Fruit fly (Drosophila melanogaster): ENCODE measurements around the gene CG15385.
A peak's percentile ranks its signal among the peaks of the same experiment; 100 is the strongest.

CG15385 gene

dm6 chr2L:2165864-2166263 lies 46.5 kb downstream of the CG15385 start (continued):
- TF ChIP-seq CG10959 (GFP tag; IDR thresholded peaks at IDR 0.05) (no peak), Bdp1 (GFP tag; optimal IDR thresholded peaks at IDR 0.05) (no peak), pan (optimal IDR thresholded peaks at IDR 0.05) (no peak), pan (GFP tag; optimal IDR thresholded peaks at IDR 0.05 in 1 of 2, IDR thresholded peaks at IDR 0.05 in 1 of 2) (no peak), CG32532 (GFP tag; IDR thresholded peaks at IDR 0.05) (peak; percentile 30; the same call in 1 of the 2 replicates), CG10565 (GFP tag; optimal IDR thresholded peaks at IDR 0.05) (no peak), sens (GFP tag) (peak; percentile 69), Hr78 (GFP tag; optimal IDR thresholded peaks at IDR 0.05) (no peak), gro (GFP tag; optimal IDR thresholded peaks at IDR 0.05) (peak; percentile 34), prd (optimal IDR thresholded peaks at IDR 0.05) (no peak), prd (GFP tag; IDR thresholded peaks at IDR 0.05) (no peak), pita (GFP tag; optimal IDR thresholded peaks at IDR 0.05) (no peak), chinmo (GFP tag; IDR thresholded peaks at IDR 0.05; ENCODE audit: partially characterized antibody) (peak; percentile 96), eve (GFP tag; optimal IDR thresholded peaks at IDR 0.05) (no peak), CG34422 (GFP tag; IDR thresholded peaks at IDR 0.05) (no peak), CG18599 (GFP tag; optimal IDR thresholded peaks at IDR 0.05) (peak; percentile 43), CG8924 (tag; optimal IDR thresholded peaks at IDR 0.05) (peak; percentile 1), CG13894 (tag; optimal IDR thresholded peaks at IDR 0.05) (peak; percentile 82), sug (tag; optimal IDR thresholded peaks at IDR 0.05) (peak; percentile 56), Aef1 (GFP tag; IDR thresholded peaks at IDR 0.05) (0 out of 3 replicates have a peak, but pooled peaks have one; percentile 20), ac (GFP tag; optimal IDR thresholded peaks at IDR 0.05) (no peak), cg (GFP tag; optimal IDR thresholded peaks at IDR 0.05) (peak; percentile 67), CG7786 (GFP tag; optimal IDR thresholded peaks at IDR 0.05) (no peak), CG7745 (tag; optimal IDR thresholded peaks at IDR 0.05) (no peak), E2f1 (GFP tag; IDR thresholded peaks at IDR 0.05) (no peak), H2.0 (GFP tag; IDR thresholded peaks at IDR 0.05) (no peak), CG6654 (GFP tag; optimal IDR thresholded peaks at IDR 0.05) (no peak), vfl (GFP tag; optimal IDR thresholded peaks at IDR 0.05) (no peak), CG4707 (GFP tag; optimal IDR thresholded peaks at IDR 0.05) (no peak), sqz (GFP tag; optimal IDR thresholded peaks at IDR 0.05) (peak; percentile 61), yki (optimal IDR thresholded peaks at IDR 0.05) (no peak), Rfx (GFP tag; IDR thresholded peaks at IDR 0.05) (peak; percentile 29; the same call in 1 of the 2 replicates), onecut (GFP tag; IDR thresholded peaks at IDR 0.05) (no peak), B-H2 (GFP tag; optimal IDR thresholded peaks at IDR 0.05) (peak; percentile 42), CG12219 (GFP tag; optimal IDR thresholded peaks at IDR 0.05) (no peak), unpg (GFP tag; optimal IDR thresholded peaks at IDR 0.05) (no peak), CG12769 (tag; optimal IDR thresholded peaks at IDR 0.05) (peak; percentile 79), CG33213 (GFP tag; optimal IDR thresholded peaks at IDR 0.05) (no peak), Pdp1 (GFP tag; optimal IDR thresholded peaks at IDR 0.05) (peak in 1 of 2 experiments; percentile 91), run (tag; optimal IDR thresholded peaks at IDR 0.05) (no peak), exex (tag; optimal IDR thresholded peaks at IDR 0.05) (peak; percentile 13), CG6683 (GFP tag; optimal IDR thresholded peaks at IDR 0.05) (peak; percentile 9), CG14014 (GFP tag; IDR thresholded peaks at IDR 0.05) (no peak), salm (tag; optimal IDR thresholded peaks at IDR 0.05) (no peak), da (GFP tag; optimal IDR thresholded peaks at IDR 0.05) (no peak), bcd (GFP tag; optimal IDR thresholded peaks at IDR 0.05) (peak; percentile 27), CG18262 (tag; optimal IDR thresholded peaks at IDR 0.05) (no peak), pfk (GFP tag; optimal IDR thresholded peaks at IDR 0.05) (no peak), CG8281 (tag; optimal IDR thresholded peaks at IDR 0.05) (no peak), usp (GFP tag; optimal IDR thresholded peaks at IDR 0.05) (no peak), CG7928 (GFP tag; optimal IDR thresholded peaks at IDR 0.05) (no peak), Six4 (GFP tag; optimal IDR thresholded peaks at IDR 0.05) (no peak)
